Fruit fly (Drosophila melanogaster): ENCODE results near the gene GckIII.
A peak's percentile ranks its signal among the peaks of the same experiment; 100 is the strongest.

The GckIII gene

DNA sequence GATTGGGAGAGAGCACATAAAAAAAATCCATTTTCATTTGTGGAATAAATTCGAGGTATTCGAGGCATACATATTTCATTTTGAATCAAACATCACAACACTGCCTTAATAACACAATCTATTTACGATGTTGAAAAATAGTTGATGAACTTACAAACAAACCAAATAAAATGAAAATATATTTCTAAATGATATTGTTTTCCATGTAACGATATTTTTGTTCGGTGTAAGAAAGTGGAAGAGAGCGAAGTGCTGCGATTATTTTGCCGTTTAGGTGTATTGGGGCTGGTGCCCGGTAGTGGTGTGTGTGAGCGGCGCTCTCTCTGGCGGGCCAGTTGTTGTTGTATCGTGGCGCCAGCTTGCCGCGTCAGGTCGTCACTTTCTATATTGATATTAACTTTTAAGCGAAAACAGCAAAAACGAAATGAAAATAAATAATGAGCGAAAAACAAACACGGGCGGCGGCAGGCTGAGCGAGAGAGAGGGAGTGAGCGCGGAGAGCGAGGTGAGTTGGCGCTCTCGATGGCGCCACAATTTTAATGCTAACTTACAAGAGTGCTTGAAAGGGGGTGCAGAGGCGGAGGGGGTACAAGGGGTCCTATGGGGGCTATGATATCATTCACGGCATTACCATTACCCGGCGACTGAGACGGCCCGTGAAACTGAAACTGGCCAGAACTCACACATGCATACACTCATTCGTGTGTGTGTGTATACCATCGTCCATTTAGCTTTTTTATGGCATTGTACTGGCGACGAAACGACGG is 20.1 kb upstream of the GckIII start (continued):
- peak; percentile 55; the same call in 1 of the 2 replicates for TF ChIP-seq cas (GFP tag; IDR thresholded peaks at IDR 0.05)
- TF ChIP-seq slp2 (GFP tag; optimal IDR thresholded peaks at IDR 0.05): peak; percentile 82
- peak; percentile 91 to 94 for TF ChIP-seq dpn (GFP tag; optimal IDR thresholded peaks at IDR 0.05)
- TF ChIP-seq CG5245 (GFP tag; optimal IDR thresholded peaks at IDR 0.05): peak; percentile 86
- TF ChIP-seq CG11695 (GFP tag; IDR thresholded peaks at IDR 0.05): peak; percentile 92
- peak; percentile 85 for TF ChIP-seq B-H1 (GFP tag; IDR thresholded peaks at IDR 0.05)
- peak; percentile 87 for TF ChIP-seq odd (GFP tag; optimal IDR thresholded peaks at IDR 0.05)
- peak; percentile 97 for TF ChIP-seq Sox102F (GFP tag; optimal IDR thresholded peaks at IDR 0.05)
- peak; percentile 93 for TF ChIP-seq NC2β (GFP tag; optimal IDR thresholded peaks at IDR 0.05)
- peak; percentile 91 for TF ChIP-seq Xrp1 (GFP tag; IDR thresholded peaks at IDR 0.05)
- TF ChIP-seq CG18764 (GFP tag; optimal IDR thresholded peaks at IDR 0.05): peak; percentile 79
- TF ChIP-seq dan (GFP tag; IDR thresholded peaks at IDR 0.05): no peak
- peak; percentile 79 for TF ChIP-seq klu (GFP tag; IDR thresholded peaks at IDR 0.05)
- peak; percentile 66 for TF ChIP-seq CG2116 (GFP tag; optimal IDR thresholded peaks at IDR 0.05)
- TF ChIP-seq dysf (GFP tag; IDR thresholded peaks at IDR 0.05): peak; percentile 92
- peak; percentile 94 for TF ChIP-seq tap (tag; optimal IDR thresholded peaks at IDR 0.05)
- no peak for TF ChIP-seq unc-4 (GFP tag; IDR thresholded peaks at IDR 0.05; ENCODE audit: partially characterized antibody)
- TF ChIP-seq Med (GFP tag): peak; percentile 98
- TF ChIP-seq CG9932 (GFP tag; IDR thresholded peaks at IDR 0.05): peak; percentile 86
- peak; percentile 40 to 58 for TF ChIP-seq insv (GFP tag; optimal IDR thresholded peaks at IDR 0.05)
- TF ChIP-seq sd (tag; optimal IDR thresholded peaks at IDR 0.05): peak; percentile 73
- peak; percentile 78 for TF ChIP-seq CG4730 (GFP tag; IDR thresholded peaks at IDR 0.05)
- TF ChIP-seq amos (GFP tag; IDR thresholded peaks at IDR 0.05; ENCODE audit: partially characterized antibody): no peak; the same call in 1 of the 2 replicates
- peak; percentile 58 for TF ChIP-seq trh (GFP tag; optimal IDR thresholded peaks at IDR 0.05)
- peak; percentile 93 for TF ChIP-seq CG10209 (GFP tag; optimal IDR thresholded peaks at IDR 0.05)
- TF ChIP-seq CG8765 (GFP tag; IDR thresholded peaks at IDR 0.05): peak; percentile 55; the same call in 1 of the 2 replicates
- peak; percentile 95 for TF ChIP-seq CG7839 (tag; optimal IDR thresholded peaks at IDR 0.05)
- TF ChIP-seq emc (GFP tag; optimal IDR thresholded peaks at IDR 0.05): peak; percentile 71
- peak; percentile 94 for TF ChIP-seq fd96Cb (tag; optimal IDR thresholded peaks at IDR 0.05)
- peak; percentile 82 for TF ChIP-seq Rx (GFP tag; IDR thresholded peaks at IDR 0.05)
- TF ChIP-seq Vsx1 (GFP tag; optimal IDR thresholded peaks at IDR 0.05): peak; percentile 85
- TF ChIP-seq CG14014 (GFP tag; IDR thresholded peaks at IDR 0.05): peak; percentile 72
- peak in 1 of 2 experiments; percentile 54 for TF ChIP-seq crp (GFP tag; optimal IDR thresholded peaks at IDR 0.05)
- TF ChIP-seq HmgZ (tag; optimal IDR thresholded peaks at IDR 0.05): peak; percentile 91
- TF ChIP-seq CG5180 (GFP tag; optimal IDR thresholded peaks at IDR 0.05): peak; percentile 83
- TF ChIP-seq CG31224 (GFP tag; IDR thresholded peaks at IDR 0.05): peak; percentile 80
- peak; percentile 60; the same call in 1 of the 2 replicates for TF ChIP-seq Doc2 (GFP tag; IDR thresholded peaks at IDR 0.05)
- TF ChIP-seq onecut (GFP tag; IDR thresholded peaks at IDR 0.05): peak; percentile 77
- TF ChIP-seq CG9437 (GFP tag; optimal IDR thresholded peaks at IDR 0.05): peak; percentile 90
- TF ChIP-seq psq (GFP tag; optimal IDR thresholded peaks at IDR 0.05): peak; percentile 79
- peak; percentile 83 for TF ChIP-seq da (GFP tag; optimal IDR thresholded peaks at IDR 0.05)
- peak; percentile 88 for TF ChIP-seq pum (GFP tag; optimal IDR thresholded peaks at IDR 0.05)
- peak; percentile 84 for TF ChIP-seq ERR (GFP tag; optimal IDR thresholded peaks at IDR 0.05)
- TF ChIP-seq CG9876 (GFP tag; optimal IDR thresholded peaks at IDR 0.05): peak; percentile 73
- TF ChIP-seq btn (GFP tag; optimal IDR thresholded peaks at IDR 0.05): peak; percentile 60
- peak; percentile 27 for TF ChIP-seq grn (GFP tag; optimal IDR thresholded peaks at IDR 0.05)
- TF ChIP-seq YL-1 (GFP tag; optimal IDR thresholded peaks at IDR 0.05): peak; percentile 68
- TF ChIP-seq CG4282 (GFP tag; optimal IDR thresholded peaks at IDR 0.05): peak; percentile 55
- peak; percentile 93 for TF ChIP-seq stc (GFP tag; IDR thresholded peaks at IDR 0.05)
- peak; percentile 91 for TF ChIP-seq CG12155 (GFP tag; optimal IDR thresholded peaks at IDR 0.05)
